Fruit fly (Drosophila melanogaster) whole organism, wandering third instar larva: ENCODE data around the gene Pif1A.

Experiments used
- Abd-B ChIP-seq: fragments of >200 bp; optimal IDR thresholded peaks from 2 replicates; lab custom pipeline; 2017; ENCODE audit warnings: missing biosample characterization, missing genetic modification characterization
- CG32264 ChIP-seq: fragments of 200-800 bp; sonication (Bioruptor generic); optimal IDR thresholded peaks from 2 replicates; lab custom pipeline; 2016; ENCODE audit warnings: missing biosample characterization, missing genetic modification characterization
- CG9705 ChIP-seq: fragments of 200-800 bp; sonication (Bioruptor generic); optimal IDR thresholded peaks from 2 replicates; lab custom pipeline; 2018; ENCODE audit warnings: missing biosample characterization, mild to moderate bottlenecking, missing genetic modification characterization
- CrebA ChIP-seq: fragments of 200-800 bp; sonication (Bioruptor generic); optimal IDR thresholded peaks from 2 replicates; lab custom pipeline; 2016; ENCODE audit warnings: missing biosample characterization, mild to moderate bottlenecking, missing genetic modification characterization, borderline replicate concordance
- Dfd ChIP-seq: fragments of >200 bp; optimal IDR thresholded peaks from 2 replicates; lab custom pipeline; 2017; ENCODE audit warnings: missing biosample characterization, missing genetic modification characterization
- Dif ChIP-seq: fragments of 200-275, 200-300 bp; sonication (Bioruptor generic); optimal IDR thresholded peaks from 2 replicates; lab custom pipeline; 2018; ENCODE audit warnings: missing biosample characterization, missing genetic modification characterization; ENCODE audit not compliant: partially characterized antibody
- GATAd ChIP-seq: sonication (Bioruptor generic); optimal IDR thresholded peaks from 2 replicates; lab custom pipeline; 2016; ENCODE audit warnings: missing biosample characterization, missing genetic modification characterization
- HLH106 ChIP-seq: fragments of 200-800 bp; optimal IDR thresholded peaks from 3 replicates; lab custom pipeline; 2019; ENCODE audit warnings: missing biosample characterization, mild to moderate bottlenecking, missing genetic modification characterization, moderate library complexity
- Hnf4 ChIP-seq: fragments of 200-800 bp; sonication (Bioruptor generic); optimal IDR thresholded peaks from 2 replicates; lab custom pipeline; 2016; ENCODE audit warnings: missing biosample characterization, mild to moderate bottlenecking, missing genetic modification characterization
- Hr78 ChIP-seq: fragments of >200 bp; optimal IDR thresholded peaks from 2 replicates; lab custom pipeline; 2017; ENCODE audit warnings: missing biosample characterization, missing genetic modification characterization
- Hr83 ChIP-seq: fragments of 200-300 bp; sonication (Bioruptor generic); optimal IDR thresholded peaks from 2 replicates; lab custom pipeline; 2016; ENCODE audit warnings: missing biosample characterization, mild to moderate bottlenecking, missing genetic modification characterization, moderate library complexity; ENCODE audit not compliant: poor library complexity, severe bottlenecking
- Jra ChIP-seq: sonication (Bioruptor generic); optimal IDR thresholded peaks from 2 replicates; lab custom pipeline; 2016; ENCODE audit warnings: missing biosample characterization, missing genetic modification characterization
- Mio ChIP-seq: sonication (Bioruptor generic); optimal IDR thresholded peaks from 2 replicates; lab custom pipeline; 2016; ENCODE audit warnings: missing biosample characterization, missing genetic modification characterization
- Myc ChIP-seq: fragments of >200 bp; optimal IDR thresholded peaks from 2 replicates; lab custom pipeline; 2017
- N ChIP-seq: fragments of >200 bp; optimal IDR thresholded peaks from 2 replicates; lab custom pipeline; 2018; ENCODE audit warnings: missing biosample characterization, missing external identifiers, missing genetic modification characterization
- OdsH ChIP-seq: fragments of 200-800 bp; sonication (Bioruptor generic); optimal IDR thresholded peaks from 2 replicates; lab custom pipeline; 2016; ENCODE audit warnings: missing biosample characterization, mild to moderate bottlenecking, missing genetic modification characterization
- Rel ChIP-seq, 2 experiments: fragments of 200-800 bp; sonication (Bioruptor generic) in 1 of 2; optimal IDR thresholded peaks; 2 replicates in 1 of 2; 3 replicates in 1 of 2; lab custom pipeline; 2016 to 2019; ENCODE audit warnings: mild to moderate bottlenecking in 2 of 2, missing biosample characterization in 2 of 2, missing genetic modification characterization in 2 of 2, moderate library complexity in 1 of 2
- Sp1 ChIP-seq: fragments of 200-800 bp; sonication (Bioruptor generic); optimal IDR thresholded peaks from 3 replicates; lab custom pipeline; 2019; ENCODE audit warnings: missing biosample characterization, mild to moderate bottlenecking, missing genetic modification characterization, moderate library complexity
- Vsx2 ChIP-seq: fragments of 200-300, 225-300 bp; sonication (Bioruptor generic); optimal IDR thresholded peaks from 2 replicates; lab custom pipeline; 2018; ENCODE audit warnings: missing biosample characterization, missing genetic modification characterization; ENCODE audit not compliant: partially characterized antibody
- br ChIP-seq: fragments of 200-800 bp; sonication (Bioruptor generic); optimal IDR thresholded peaks from 2 replicates; lab custom pipeline; 2016; ENCODE audit warnings: missing biosample characterization, missing genetic modification characterization
- brk ChIP-seq: fragments of 200-800 bp; sonication (Bioruptor generic); optimal IDR thresholded peaks from 2 replicates; lab custom pipeline; 2016; ENCODE audit warnings: missing biosample characterization, mild to moderate bottlenecking, missing genetic modification characterization
- dl ChIP-seq, 2 experiments: fragments of 175-275, 200-275 bp in 1 of 2; fragments of 200-275 bp in 1 of 2; sonication (Bioruptor generic); optimal IDR thresholded peaks; lab custom pipeline; 2018; ENCODE audit warnings: mild to moderate bottlenecking in 2 of 2, missing biosample characterization in 2 of 2, missing genetic modification characterization in 2 of 2, moderate library complexity in 2 of 2; ENCODE audit not compliant: partially characterized antibody in 2 of 2, insufficient read depth in 1 of 2
- dsf ChIP-seq: sonication (Bioruptor generic); optimal IDR thresholded peaks from 2 replicates; lab custom pipeline; 2016; ENCODE audit warnings: missing biosample characterization, missing genetic modification characterization, borderline replicate concordance
- ey ChIP-seq: fragments of 200-800 bp; sonication (Bioruptor generic); optimal IDR thresholded peaks from 2 replicates; lab custom pipeline; 2016; ENCODE audit warnings: missing biosample characterization, missing genetic modification characterization
- foxo ChIP-seq, 2 experiments: fragments of 200-800 bp; sonication (Bioruptor generic); optimal IDR thresholded peaks; 2 replicates in 1 of 2; 3 replicates in 1 of 2; lab custom pipeline; 2016 to 2017; ENCODE audit warnings: missing biosample characterization in 2 of 2, missing genetic modification characterization in 2 of 2
- fru ChIP-seq: fragments of 200-800 bp; sonication (Bioruptor generic); optimal IDR thresholded peaks from 3 replicates; lab custom pipeline; 2016; ENCODE audit warnings: missing biosample characterization, mild to moderate bottlenecking, missing genetic modification characterization
- h ChIP-seq: fragments of 200-800 bp; sonication (Bioruptor generic); optimal IDR thresholded peaks from 3 replicates; lab custom pipeline; 2016; ENCODE audit warnings: missing biosample characterization, mild to moderate bottlenecking, missing genetic modification characterization
- jim ChIP-seq: fragments of 175-275, 200-325 bp; sonication (Bioruptor generic); optimal IDR thresholded peaks from 2 replicates; lab custom pipeline; 2016; ENCODE audit warnings: missing biosample characterization, mild to moderate bottlenecking, missing genetic modification characterization
- lola ChIP-seq: fragments of >200 bp; optimal IDR thresholded peaks from 2 replicates; lab custom pipeline; 2017; ENCODE audit warnings: missing biosample characterization, missing genetic modification characterization
- pan ChIP-seq: fragments of >200 bp; optimal IDR thresholded peaks from 2 replicates; lab custom pipeline; 2017
- psq ChIP-seq: fragments of 200-800 bp; sonication (Bioruptor generic); optimal IDR thresholded peaks from 3 replicates; lab custom pipeline; 2017; ENCODE audit warnings: missing biosample characterization, mild to moderate bottlenecking, missing genetic modification characterization, moderate library complexity
- rgr ChIP-seq: fragments of 200-800 bp; sonication (Bioruptor generic); optimal IDR thresholded peaks from 3 replicates; lab custom pipeline; 2016; ENCODE audit warnings: missing biosample characterization, mild to moderate bottlenecking, missing genetic modification characterization
- sage ChIP-seq: fragments of 200-800 bp; sonication (Bioruptor generic); optimal IDR thresholded peaks from 2 replicates; lab custom pipeline; 2016; ENCODE audit warnings: missing biosample characterization, mild to moderate bottlenecking, missing genetic modification characterization
- sv ChIP-seq: fragments of 200-800 bp; sonication (Bioruptor generic); optimal IDR thresholded peaks from 3 replicates; lab custom pipeline; 2016; ENCODE audit warnings: missing biosample characterization, missing genetic modification characterization
- tai ChIP-seq: sonication (Bioruptor generic); optimal IDR thresholded peaks from 2 replicates; lab custom pipeline; 2016; ENCODE audit warnings: missing biosample characterization, missing genetic modification characterization
- usp ChIP-seq: fragments of >200 bp; optimal IDR thresholded peaks from 2 replicates; lab custom pipeline; 2017; ENCODE audit warnings: missing biosample characterization, missing genetic modification characterization
- woc ChIP-seq: sonication (Bioruptor generic); optimal IDR thresholded peaks from 2 replicates; lab custom pipeline; 2016; ENCODE audit warnings: missing biosample characterization, mild to moderate bottlenecking, missing genetic modification characterization

Gene Pif1A

dm6 chr3R:8823761-8824499, 23.0 kb upstream of the Pif1A start, which contains the start of the genes IscU and CG8379:
TSS of gene IscU (minus strand) at chr3R:8824177.
TSS of gene CG8379 (plus strand) at chr3R:8824411.
- TF ChIP-seq sage (GFP tag; lab: Kevin White, UChicago) (peak; percentile 38), GATAd (GFP tag; lab: Kevin White, UChicago) (no peak), Myc (lab: Kevin White, UChicago) (peak; percentile 9), Rel (GFP tag; optimal IDR thresholded peaks at IDR 0.05; lab: Kevin White, UChicago) (peak; percentile 3), Rel (tag; optimal IDR thresholded peaks at IDR 0.05; lab: Kevin White, UChicago) (no peak)

- TF ChIP-seq OdsH (GFP tag; lab: Kevin White, UChicago): no peak
- no peak for TF ChIP-seq Mio (GFP tag; lab: Kevin White, UChicago)
- no peak for TF ChIP-seq ey
- TF ChIP-seq sage (GFP tag; lab: Kevin White, UChicago): no peak
- no peak for TF ChIP-seq dl (GFP tag; optimal IDR thresholded peaks at IDR 0.05; lab: Kevin White, UChicago; ENCODE audit: insufficient read depth in 1 of 2, partially characterized antibody in 2 of 2)
- no peak for TF ChIP-seq N (GFP tag; lab: Kevin White, UChicago)
- no peak for TF ChIP-seq CG9705 (GFP tag; lab: Kevin White, UChicago)
- no peak for TF ChIP-seq pan (lab: Kevin White, UChicago)
- no peak for TF ChIP-seq foxo (GFP tag; optimal IDR thresholded peaks at IDR 0.05; lab: Kevin White, UChicago)
- no peak for TF ChIP-seq psq (GFP tag; lab: Kevin White, UChicago)
- TF ChIP-seq Hr78 (GFP tag; lab: Kevin White, UChicago): no peak
- TF ChIP-seq lola (GFP tag; lab: Kevin White, UChicago): no peak
- TF ChIP-seq jim (GFP tag; lab: Kevin White, UChicago): no peak
- TF ChIP-seq Jra: no peak
Measured at dm6 chr3R:8822919-8823318, 21.9 kb upstream of the Pif1A start.

dm6 chr3R:8821623-8822022, 20.6 kb upstream of the Pif1A start, which contains the start of gene CG8369:
TSS of gene CG8369 (plus strand) at chr3R:8822008.
- TF ChIP-seq HLH106: no peak
- TF ChIP-seq sage (GFP tag; lab: Kevin White, UChicago): no peak
- TF ChIP-seq Rel (GFP tag; optimal IDR thresholded peaks at IDR 0.05; lab: Kevin White, UChicago): no peak
- peak; percentile 94 for TF ChIP-seq Rel (tag; optimal IDR thresholded peaks at IDR 0.05; lab: Kevin White, UChicago)
- TF ChIP-seq, all 38 proteins: peak for 1

- TF ChIP-seq Myc (lab: Kevin White, UChicago) (peak; percentile 57), Hr78 (GFP tag; lab: Kevin White, UChicago) (no peak), Mio (GFP tag; lab: Kevin White, UChicago) (no peak), Abd-B (GFP tag; lab: Kevin White, UChicago) (no peak), Sp1 (GFP tag; lab: Kevin White, UChicago) (peak; percentile 65), dl (GFP tag; optimal IDR thresholded peaks at IDR 0.05; lab: Kevin White, UChicago; ENCODE audit: insufficient read depth in 1 of 2, partially characterized antibody in 2 of 2) (no peak), ey (peak; percentile 33), jim (GFP tag; lab: Kevin White, UChicago) (peak; percentile 5), GATAd (GFP tag; lab: Kevin White, UChicago) (no peak), Hnf4 (peak; percentile 59), sage (GFP tag; lab: Kevin White, UChicago) (peak; percentile 16), CG32264 (GFP tag; lab: Kevin White, UChicago) (no peak), usp (GFP tag; lab: Kevin White, UChicago) (no peak), lola (GFP tag; lab: Kevin White, UChicago) (no peak), dsf (GFP tag; lab: Kevin White, UChicago) (peak; percentile 5), psq (GFP tag; lab: Kevin White, UChicago) (peak; percentile 24), OdsH (GFP tag; lab: Kevin White, UChicago) (no peak), CrebA (GFP tag; lab: Kevin White, UChicago) (no peak), br (GFP tag; lab: Kevin White, UChicago) (peak; percentile 45), pan (lab: Kevin White, UChicago) (no peak), Dfd (no peak), Hr83 (GFP tag; lab: Kevin White, UChicago) (peak; percentile 90), foxo (GFP tag; optimal IDR thresholded peaks at IDR 0.05; lab: Kevin White, UChicago) (peak in 1 of 2 experiments; percentile 51), tai (GFP tag; lab: Kevin White, UChicago) (peak; percentile 50), HLH106 (peak; percentile 55), rgr (peak; percentile 56), N (GFP tag; lab: Kevin White, UChicago) (no peak), fru (GFP tag; lab: Kevin White, UChicago) (peak; percentile 56), Vsx2 (no peak), h (GFP tag; lab: Kevin White, UChicago) (peak; percentile 79), Jra (peak; percentile 97), sv (GFP tag; lab: Kevin White, UChicago) (peak; percentile 46), brk (GFP tag; lab: Kevin White, UChicago) (peak; percentile 8), woc (GFP tag; lab: Kevin White, UChicago) (peak; percentile 4), Dif (GFP tag; lab: Kevin White, UChicago) (peak; percentile 54), Rel (GFP tag; optimal IDR thresholded peaks at IDR 0.05; lab: Kevin White, UChicago) (no peak), Rel (tag; optimal IDR thresholded peaks at IDR 0.05; lab: Kevin White, UChicago) (peak; percentile 74), CG9705 (GFP tag; lab: Kevin White, UChicago) (peak; percentile 48)
Measured at dm6 chr3R:8820428-8820912, 19.5 kb upstream of the Pif1A start, which contains the start of gene aqz. TSS of gene aqz (minus strand) at chr3R:8820682.
